Worm (Caenorhabditis elegans): Measurements from ENCODE around the gene pho-12.

ce11 chrII:5050776-5051175 lies 9.8 kb downstream of the pho-12 start:
- TF ChIP-seq sox-4 (tag; optimal IDR thresholded peaks at IDR 0.05) (no peak), snpc-4 (tag; optimal IDR thresholded peaks at IDR 0.05) (no peak), nhr-11 (tag; optimal IDR thresholded peaks at IDR 0.05) (no peak), elt-3 (tag; optimal IDR thresholded peaks at IDR 0.05) (no peak), swsn-7 (tag; optimal IDR thresholded peaks at IDR 0.05) (no peak), ceh-8 (GFP tag; optimal IDR thresholded peaks at IDR 0.05) (no peak), sptf-1 (tag; optimal IDR thresholded peaks at IDR 0.05) (no peak), pax-3 (tag; optimal IDR thresholded peaks at IDR 0.05) (no peak), tbx-2 (tag; optimal IDR thresholded peaks at IDR 0.05) (no peak), ama-1 (optimal IDR thresholded peaks at IDR 0.05) (no peak)

Data from whole organism, L1 larva.